Worm (Caenorhabditis elegans) whole organism, early embryonic: ENCODE measurements around the gene nhr-54.

Experiments
- F13C5.2 ChIP-seq: sonication (generic microtip); optimal IDR thresholded peaks from 2 replicates; lab custom pipeline; 2017; ENCODE audit warnings: mild to moderate bottlenecking, missing genetic modification characterization, inconsistent platforms, missing compliant biosample characterization
- ama-1 ChIP-seq: fragments of 150-350 bp; optimal IDR thresholded peaks from 2 replicates; lab custom pipeline; 2014
- ceh-13 ChIP-seq: fragments of 200-800 bp; sonication (Bioruptor generic); optimal IDR thresholded peaks from 2 replicates; lab custom pipeline; 2018; ENCODE audit warnings: mild to moderate bottlenecking, missing genetic modification characterization, missing compliant biosample characterization
- hmbx-1 ChIP-seq: sonication (generic microtip); optimal IDR thresholded peaks from 2 replicates; lab custom pipeline; 2016; ENCODE audit warnings: mild to moderate bottlenecking, missing genetic modification characterization, missing compliant biosample characterization
- hmg-4 ChIP-seq: fragments of 200-800 bp; sonication (Bioruptor generic); optimal IDR thresholded peaks from 2 replicates; lab custom pipeline; 2018; ENCODE audit warnings: mild to moderate bottlenecking, missing genetic modification characterization, missing compliant biosample characterization
- hnd-1 ChIP-seq: sonication (generic microtip); optimal IDR thresholded peaks from 2 replicates; lab custom pipeline; 2016; ENCODE audit warnings: missing genetic modification characterization, missing compliant biosample characterization
- scrt-1 ChIP-seq: fragments of 200-800 bp; sonication (Bioruptor generic); IDR thresholded peaks from 2 replicates; pipeline ENCODE4 v1.3.6; 2022; ENCODE audit warnings: missing genetic modification characterization, missing compliant biosample characterization
- tbx-11 ChIP-seq: fragments of 200-800 bp; sonication (Bioruptor generic); IDR thresholded peaks from 2 replicates; pipeline ENCODE4 v1.3.6; 2022; ENCODE audit warnings: missing genetic modification characterization, missing compliant biosample characterization
- tbx-37 ChIP-seq: fragments of 200-800 bp; sonication (Bioruptor generic); conservative IDR thresholded peaks from 2 replicates; pipeline ENCODE4 v1.3.6; 2022; ENCODE audit warnings: missing genetic modification reagents, missing genetic modification characterization, missing compliant biosample characterization

DNA sequence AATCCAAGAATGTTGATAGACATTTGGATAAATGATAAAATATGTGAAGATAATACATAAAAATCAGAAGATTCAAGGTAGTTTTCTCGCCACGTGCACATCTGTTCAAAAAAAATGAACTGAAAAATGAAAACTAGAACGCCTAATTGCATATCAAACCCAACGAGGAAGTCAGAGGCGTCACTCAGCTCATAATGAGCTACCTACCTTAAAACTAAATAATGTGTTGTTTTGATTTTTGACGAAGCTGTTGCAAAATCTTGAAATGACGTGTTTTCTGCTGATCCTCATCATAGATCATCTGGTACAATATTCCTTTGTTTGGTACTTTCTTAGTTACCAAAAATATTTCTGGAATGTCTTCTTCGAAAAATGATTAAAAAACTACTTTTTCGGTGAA, 34.8 kb downstream of the nhr-54 start, which contains the start of gene srh-138:
- TF ChIP-seq hmbx-1 (tag; lab: Kevin White, UChicago) = no peak
- no peak for TF ChIP-seq hnd-1
- TF ChIP-seq ama-1 (lab: Kevin White, UChicago) = no peak
- no peak for TF ChIP-seq tbx-11 (GFP tag; lab: Robert Waterston, UW)
- TF ChIP-seq scrt-1 (GFP tag; lab: Robert Waterston, UW) = no peak
- TF ChIP-seq F13C5.2 (tag; lab: Kevin White, UChicago) = no peak
- TF ChIP-seq tbx-37 (GFP tag; lab: Robert Waterston, UW) = no peak
- TF ChIP-seq ceh-13 (GFP tag; lab: Kevin White, UChicago) = no peak
- TF ChIP-seq hmg-4 = no peak
